Fruit fly (Drosophila melanogaster): ENCODE data around the gene Dlc90F.

- no peak for TF ChIP-seq CG5204 (GFP tag; optimal IDR thresholded peaks at IDR 0.05)
- TF ChIP-seq pad (GFP tag; optimal IDR thresholded peaks at IDR 0.05): no peak
- no peak for TF ChIP-seq bab1 (GFP tag; optimal IDR thresholded peaks at IDR 0.05)
- TF ChIP-seq kay (GFP tag; ENCODE audit: borderline replicate concordance): no peak
- no peak for TF ChIP-seq CG11617 (GFP tag; optimal IDR thresholded peaks at IDR 0.05)
- no peak for TF ChIP-seq CG12768 (GFP tag; optimal IDR thresholded peaks at IDR 0.05)
- no peak for TF ChIP-seq Hr96 (GFP tag; optimal IDR thresholded peaks at IDR 0.05)
These were observed 18.9 kb upstream of the Dlc90F start for dm6 chr3R:18280133-18280532.
